Fruit fly (Drosophila melanogaster) whole organism, embryonic: ENCODE measurements around the gene qtc.

Experiments
- CG1024 ChIP-seq: fragments of 200-800 bp; sonication (Bioruptor generic); IDR thresholded peaks from 2 replicates; pipeline ENCODE4 v1.3.6; 2022; ENCODE audit warnings: missing biosample characterization, missing genetic modification characterization
- CG10267 ChIP-seq: fragments of 200-800 bp; sonication (Bioruptor generic); optimal IDR thresholded peaks from 2 replicates; lab custom pipeline; 2018; ENCODE audit warnings: missing biosample characterization, mild to moderate bottlenecking, missing genetic modification characterization, moderate library complexity
- CG11093 ChIP-seq: fragments of 200-800 bp; sonication (Bioruptor generic); IDR thresholded peaks from 3 replicates; pipeline ENCODE4 v1.3.6; 2022; ENCODE audit warnings: missing biosample characterization, missing genetic modification characterization
- CG11560 ChIP-seq: fragments of 200-800 bp; sonication (Bioruptor generic); IDR thresholded peaks from 3 replicates; pipeline ENCODE4 v1.3.6; 2022; ENCODE audit warnings: missing biosample characterization, missing genetic modification characterization
- CG12299 ChIP-seq: fragments of 200-800 bp; sonication (Bioruptor generic); optimal IDR thresholded peaks from 2 replicates; lab custom pipeline; 2018; ENCODE audit warnings: missing biosample characterization, mild to moderate bottlenecking, missing genetic modification characterization
- CG13296 ChIP-seq: fragments of 200-800 bp; sonication (Bioruptor generic); optimal IDR thresholded peaks from 3 replicates; lab custom pipeline; 2018; ENCODE audit warnings: missing biosample characterization, mild to moderate bottlenecking, missing genetic modification characterization
- CG13775 ChIP-seq: fragments of 200-800 bp; sonication (Bioruptor generic); optimal IDR thresholded peaks from 3 replicates; lab custom pipeline; 2017; ENCODE audit warnings: missing biosample characterization, mild to moderate bottlenecking, missing genetic modification characterization
- CG1529 ChIP-seq: fragments of 200-800 bp; sonication (Bioruptor generic); optimal IDR thresholded peaks from 3 replicates; lab custom pipeline; 2018; ENCODE audit warnings: missing biosample characterization, missing genetic modification characterization
- CG18011 ChIP-seq: fragments of 200-800 bp; sonication (Bioruptor generic); optimal IDR thresholded peaks from 2 replicates; lab custom pipeline; 2017; ENCODE audit warnings: missing biosample characterization, missing genetic modification characterization, mild to moderate bottlenecking, moderate library complexity, missing genotype
- CG18476 ChIP-seq: fragments of 200-800 bp; sonication (Bioruptor generic); optimal IDR thresholded peaks from 2 replicates; lab custom pipeline; 2016; ENCODE audit warnings: missing biosample characterization, mild to moderate bottlenecking, missing genetic modification characterization
- CG18619 ChIP-seq: fragments of 200-800 bp; sonication (Bioruptor generic); optimal IDR thresholded peaks from 3 replicates; lab custom pipeline; 2017; ENCODE audit warnings: missing biosample characterization, mild to moderate bottlenecking, missing genetic modification characterization
- CG2202 ChIP-seq: fragments of 200-800 bp; sonication (Bioruptor generic); optimal IDR thresholded peaks from 2 replicates; lab custom pipeline; 2018; ENCODE audit warnings: missing biosample characterization, mild to moderate bottlenecking, missing genetic modification characterization
- CG31365 ChIP-seq: fragments of 200-800 bp; sonication (Bioruptor generic); optimal IDR thresholded peaks from 2 replicates; lab custom pipeline; 2018; ENCODE audit warnings: missing biosample characterization, mild to moderate bottlenecking, missing genetic modification characterization
- CG4328 ChIP-seq: fragments of 200-800 bp; sonication (Bioruptor generic); optimal IDR thresholded peaks from 3 replicates; lab custom pipeline; 2017; ENCODE audit warnings: missing biosample characterization, missing genetic modification reagents, missing genetic modification characterization
- CG6175 ChIP-seq: fragments of 200-800 bp; sonication (Bioruptor generic); IDR thresholded peaks from 3 replicates; pipeline ENCODE4 v1.3.6; 2022; ENCODE audit warnings: missing biosample characterization, missing genetic modification characterization
- CG6683 ChIP-seq: fragments of 200-800 bp; sonication (Bioruptor generic); optimal IDR thresholded peaks from 2 replicates; lab custom pipeline; 2017; ENCODE audit warnings: missing biosample characterization, mild to moderate bottlenecking, missing genetic modification characterization, missing genetic modification reagents
- CG6854 ChIP-seq: fragments of 200-800 bp; sonication (Bioruptor generic); optimal IDR thresholded peaks from 3 replicates; lab custom pipeline; 2017; ENCODE audit warnings: missing biosample characterization, mild to moderate bottlenecking, missing genetic modification characterization
- CG7271 ChIP-seq: fragments of 200-800 bp; sonication (Bioruptor generic); optimal IDR thresholded peaks from 2 replicates; lab custom pipeline; 2018; ENCODE audit warnings: missing biosample characterization, mild to moderate bottlenecking, missing genetic modification characterization, moderate library complexity
- CG7928 ChIP-seq: fragments of 200-800 bp; sonication (Bioruptor generic); optimal IDR thresholded peaks from 2 replicates; lab custom pipeline; 2017; ENCODE audit warnings: missing biosample characterization, mild to moderate bottlenecking, missing genetic modification characterization
- D19A ChIP-seq: fragments of 200-800 bp; optimal IDR thresholded peaks from 3 replicates; lab custom pipeline; 2019; ENCODE audit warnings: missing biosample characterization, mild to moderate bottlenecking, missing genetic modification characterization, moderate library complexity
- Dek ChIP-seq: fragments of 200-800 bp; sonication (Bioruptor generic); optimal IDR thresholded peaks from 3 replicates; lab custom pipeline; 2019; ENCODE audit warnings: missing biosample characterization, mild to moderate bottlenecking, missing genetic modification characterization, moderate library complexity
- Elba2 ChIP-seq: fragments of 200-800 bp; sonication (Bioruptor generic); optimal IDR thresholded peaks from 3 replicates; lab custom pipeline; 2016; ENCODE audit warnings: missing biosample characterization, missing genetic modification characterization
- Ets97D ChIP-seq: fragments of 200-800 bp; sonication (Bioruptor generic); optimal IDR thresholded peaks from 3 replicates; lab custom pipeline; 2016; ENCODE audit warnings: missing biosample characterization, missing genetic modification characterization
- Fer2 ChIP-seq: fragments of 200-800 bp; sonication (Bioruptor generic); optimal IDR thresholded peaks from 2 replicates; lab custom pipeline; 2018; ENCODE audit warnings: missing biosample characterization, mild to moderate bottlenecking, missing genetic modification characterization, moderate library complexity
- Hmx ChIP-seq: fragments of 200-800 bp; sonication (Bioruptor generic); optimal IDR thresholded peaks from 2 replicates; lab custom pipeline; 2016; ENCODE audit warnings: missing biosample characterization, missing genetic modification characterization
- Hr51 ChIP-seq, 2 experiments: fragments of 200-800 bp; sonication (Bioruptor generic); optimal IDR thresholded peaks; 2 replicates in 1 of 2; 3 replicates in 1 of 2; lab custom pipeline; 2016 to 2018; ENCODE audit warnings: missing biosample characterization in 2 of 2, missing genetic modification characterization in 2 of 2, mild to moderate bottlenecking in 1 of 2, moderate library complexity in 1 of 2
- Myb ChIP-seq: fragments of 200-800 bp; sonication (Bioruptor generic); optimal IDR thresholded peaks from 2 replicates; lab custom pipeline; 2016; ENCODE audit warnings: missing biosample characterization, missing genetic modification characterization
- NK7.1 ChIP-seq: fragments of 200-800 bp; sonication (Bioruptor generic); optimal IDR thresholded peaks from 3 replicates; lab custom pipeline; 2016; ENCODE audit warnings: missing biosample characterization, missing genetic modification characterization
- NfI ChIP-seq: fragments of 200-800 bp; sonication (Bioruptor generic); optimal IDR thresholded peaks from 3 replicates; lab custom pipeline; 2018; ENCODE audit warnings: missing biosample characterization, mild to moderate bottlenecking, missing genetic modification characterization, moderate library complexity
- Usf ChIP-seq: fragments of 200-800 bp; sonication (Bioruptor generic); optimal IDR thresholded peaks from 2 replicates; lab custom pipeline; 2017; ENCODE audit warnings: missing genotype, missing biosample characterization, missing genetic modification characterization
- bcd ChIP-seq: fragments of 200-800 bp; sonication (Bioruptor generic); optimal IDR thresholded peaks from 2 replicates; lab custom pipeline; 2017; ENCODE audit warnings: missing biosample characterization, mild to moderate bottlenecking, missing genetic modification characterization
- bowl ChIP-seq: fragments of 200-800 bp; sonication (Bioruptor generic); IDR thresholded peaks from 2 replicates; pipeline ENCODE4 v1.3.6; 2022; ENCODE audit warnings: missing biosample characterization, missing genetic modification characterization
- corto ChIP-seq: fragments of 200-800 bp; sonication (Bioruptor generic); optimal IDR thresholded peaks from 2 replicates; lab custom pipeline; 2016; ENCODE audit warnings: missing biosample characterization, mild to moderate bottlenecking, missing genetic modification characterization, moderate library complexity
- ems ChIP-seq: fragments of 200-800 bp; sonication (Bioruptor generic); optimal IDR thresholded peaks from 3 replicates; lab custom pipeline; 2016; ENCODE audit warnings: missing biosample characterization, missing genetic modification characterization
- esg ChIP-seq: fragments of 200-800 bp; sonication (Bioruptor generic); conservative IDR thresholded peaks from 2 replicates; pipeline ENCODE4 v1.3.6; 2022; ENCODE audit warnings: missing biosample characterization, missing genetic modification characterization
- fd96Cb ChIP-seq: fragments of 200-800 bp; sonication (Bioruptor generic); optimal IDR thresholded peaks from 2 replicates; lab custom pipeline; 2018; ENCODE audit warnings: missing biosample characterization, mild to moderate bottlenecking, missing genetic modification characterization, moderate library complexity
- oc ChIP-seq: fragments of 200-800 bp; sonication (Bioruptor generic); optimal IDR thresholded peaks from 2 replicates; lab custom pipeline; 2018; ENCODE audit warnings: missing biosample characterization, mild to moderate bottlenecking, missing genetic modification characterization, moderate library complexity
- org-1 ChIP-seq: fragments of 200-800 bp; sonication (Bioruptor generic); optimal IDR thresholded peaks from 2 replicates; lab custom pipeline; 2017; ENCODE audit warnings: missing biosample characterization, missing genetic modification characterization
- otp ChIP-seq: fragments of 200-800 bp; sonication (Bioruptor generic); IDR thresholded peaks from 3 replicates; pipeline ENCODE4, ENCODE4 v1.3.6; 2022; ENCODE audit warnings: missing biosample characterization, missing genetic modification characterization
- pan ChIP-seq, 4 experiments: fragments of >200 bp in 3 of 4; fragments of 200-800 bp in 1 of 4; sonication (Bioruptor generic) in 1 of 4; optimal IDR thresholded peaks in 3 of 4; IDR thresholded peaks in 1 of 4; 2 replicates each; pipeline versions ENCODE4 v1.3.6 to Lab custom; 2017 to 2022; ENCODE audit warnings: missing biosample characterization in 2 of 4, missing genetic modification characterization in 2 of 4, mixed read lengths in 1 of 4
- phol ChIP-seq: fragments of 200-800 bp; sonication (Bioruptor generic); optimal IDR thresholded peaks from 3 replicates; lab custom pipeline; 2018; ENCODE audit warnings: missing biosample characterization, mild to moderate bottlenecking, missing genetic modification characterization, moderate library complexity
- pzg ChIP-seq: fragments of 200-800 bp; sonication (Bioruptor generic); optimal IDR thresholded peaks from 3 replicates; lab custom pipeline; 2018; ENCODE audit warnings: missing biosample characterization, mild to moderate bottlenecking, missing genetic modification characterization, moderate library complexity
- ranshi ChIP-seq: fragments of 200-800 bp; sonication (Bioruptor generic); IDR thresholded peaks from 2 replicates; pipeline ENCODE4 v1.3.6; 2022; ENCODE audit warnings: missing biosample characterization, missing genetic modification characterization
- sd ChIP-seq: fragments of 200-800 bp; sonication (Bioruptor generic); optimal IDR thresholded peaks from 3 replicates; lab custom pipeline; 2018; ENCODE audit warnings: missing biosample characterization, mild to moderate bottlenecking, missing genetic modification characterization, moderate library complexity
- seq ChIP-seq: fragments of 200-800 bp; sonication (Bioruptor generic); IDR thresholded peaks from 2 replicates; pipeline ENCODE4 v1.3.6; 2022; ENCODE audit warnings: missing biosample characterization, missing genetic modification characterization
- stc ChIP-seq: fragments of 200-800 bp; sonication (Bioruptor generic); IDR thresholded peaks from 2 replicates; pipeline ENCODE4 v1.3.6; 2022; ENCODE audit warnings: missing biosample characterization, missing genetic modification characterization
- sug ChIP-seq: fragments of 200-800 bp; optimal IDR thresholded peaks from 2 replicates; lab custom pipeline; 2019; ENCODE audit warnings: missing biosample characterization, mild to moderate bottlenecking, missing genetic modification characterization, moderate library complexity
- vnd ChIP-seq: fragments of 200-800 bp; sonication (Bioruptor generic); IDR thresholded peaks from 3 replicates; pipeline ENCODE4 v1.3.6; 2022; ENCODE audit warnings: missing biosample characterization, missing genetic modification characterization; ENCODE audit not compliant: partially characterized antibody
- zf30C ChIP-seq: fragments of 200-800 bp; sonication (Bioruptor generic); optimal IDR thresholded peaks from 3 replicates; lab custom pipeline; 2018; ENCODE audit warnings: missing biosample characterization, mild to moderate bottlenecking, missing genetic modification characterization

qtc gene

DNA sequence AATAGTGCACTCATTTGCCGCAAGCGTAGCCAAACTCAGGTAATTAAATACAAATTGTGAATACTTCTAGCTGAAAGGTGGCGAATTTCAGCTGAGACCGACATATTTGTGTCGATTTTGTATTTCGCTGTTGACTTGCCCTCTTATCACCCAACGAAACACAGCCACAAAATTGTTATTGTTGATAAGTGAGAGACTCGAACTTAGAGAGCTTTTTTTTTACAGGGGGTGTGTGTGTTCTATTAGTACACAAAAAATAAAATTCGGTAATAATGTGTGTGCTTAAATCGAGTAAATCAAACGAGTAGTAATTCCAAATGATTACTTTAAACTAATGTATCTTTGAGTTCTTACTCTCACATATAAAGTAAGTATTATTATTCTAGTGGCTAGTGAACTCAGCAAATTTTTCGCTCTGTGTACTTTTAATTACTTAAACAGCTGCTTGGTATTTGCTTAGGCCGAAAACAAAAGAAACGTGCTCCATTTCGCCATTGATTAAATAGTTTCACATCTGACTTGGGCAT lies 400 bp downstream of the qtc start (continued):
- TF ChIP-seq CG12299 (tag; lab: Kevin White, UChicago) (peak; percentile 49), sd (tag; lab: Kevin White, UChicago) (peak; percentile 56), vnd (GFP tag; lab: Robert Waterston, UW) (no peak), NfI (GFP tag; lab: Kevin White, UChicago) (peak; percentile 40), ranshi (GFP tag; lab: Robert Waterston, UW) (peak; percentile 70), pan (optimal IDR thresholded peaks at IDR 0.05; lab: Kevin White, UChicago) (no peak), pan (GFP tag; optimal IDR thresholded peaks at IDR 0.05 in 1 of 2, IDR thresholded peaks at IDR 0.05 in 1 of 2) (peak in 1 of 2 experiments; percentile 65), Fer2 (tag; lab: Kevin White, UChicago) (peak; percentile 26), CG11093 (GFP tag; lab: Robert Waterston, UW) (0 out of 3 replicates have a peak, but pooled peaks have one; percentile 32), CG13296 (GFP tag; lab: Kevin White, UChicago) (peak; percentile 71), bcd (GFP tag; lab: Kevin White, UChicago) (peak; percentile 60), Myb (GFP tag; lab: Kevin White, UChicago) (peak; percentile 44), stc (GFP tag; lab: Robert Waterston, UW) (peak; percentile 65), CG31365 (peak; percentile 15), Hmx (peak; percentile 57), esg (GFP tag; lab: Robert Waterston, UW) (peak; percentile 70), CG13775 (GFP tag; lab: Kevin White, UChicago) (peak; percentile 35), fd96Cb (tag; lab: Kevin White, UChicago) (peak; percentile 66), Hr51 (GFP tag; optimal IDR thresholded peaks at IDR 0.05; lab: Kevin White, UChicago) (peak in 1 of 2 experiments; percentile 63), CG18011 (GFP tag; lab: Kevin White, UChicago) (peak; percentile 38), Elba2 (GFP tag; lab: Kevin White, UChicago) (no peak), CG6854 (GFP tag; lab: Kevin White, UChicago) (peak; percentile 55), sug (peak; percentile 77), CG4328 (peak; percentile 46), bowl (GFP tag; lab: Robert Waterston, UW) (peak; percentile 56; the same call in 1 of the 2 replicates), ems (GFP tag; lab: Kevin White, UChicago) (peak; percentile 62), CG10267 (peak; percentile 63), CG18619 (GFP tag; lab: Kevin White, UChicago) (peak; percentile 60), CG2202 (tag; lab: Kevin White, UChicago) (no peak), CG6175 (GFP tag; lab: Robert Waterston, UW) (no peak), CG18476 (peak; percentile 19), Ets97D (GFP tag; lab: Kevin White, UChicago) (no peak), pzg (GFP tag; lab: Kevin White, UChicago) (no peak), CG1529 (GFP tag; lab: Kevin White, UChicago) (peak; percentile 4), D19A (tag; lab: Kevin White, UChicago) (peak; percentile 24), oc (tag; lab: Kevin White, UChicago) (peak; percentile 33), CG7271 (tag; lab: Kevin White, UChicago) (no peak), org-1 (peak; percentile 74), corto (peak; percentile 51), Usf (no peak), CG6683 (GFP tag; lab: Kevin White, UChicago) (peak; percentile 61), CG1024 (GFP tag; lab: Robert Waterston, UW) (peak; percentile 41; the same call in 1 of the 2 replicates), Dek (peak; percentile 56), zf30C (peak; percentile 70), phol (tag; lab: Kevin White, UChicago) (peak; percentile 23), otp (peak; percentile 82), CG11560 (tag; lab: Robert Waterston, UW) (peak; percentile 35; the same call in 1 of the 3 replicates), CG7928 (GFP tag; lab: Kevin White, UChicago) (peak; percentile 20), seq (peak; percentile 77), NK7.1 (peak; percentile 70)
